Fruit fly (Drosophila melanogaster) whole organism, wandering third instar larva: ENCODE measurements around the gene rudhira.
A peak's percentile ranks its signal among the peaks of the same experiment; 100 is the strongest.

Experiments
- CG9705 ChIP-seq: fragments of 200-800 bp; sonication (Bioruptor generic); optimal IDR thresholded peaks from 2 replicates; lab custom pipeline; 2018; ENCODE audit warnings: missing biosample characterization, mild to moderate bottlenecking, missing genetic modification characterization
- CrebA ChIP-seq: fragments of 200-800 bp; sonication (Bioruptor generic); optimal IDR thresholded peaks from 2 replicates; lab custom pipeline; 2016; ENCODE audit warnings: missing biosample characterization, mild to moderate bottlenecking, missing genetic modification characterization, borderline replicate concordance
- Dif ChIP-seq: fragments of 200-275, 200-300 bp; sonication (Bioruptor generic); optimal IDR thresholded peaks from 2 replicates; lab custom pipeline; 2018; ENCODE audit warnings: missing biosample characterization, missing genetic modification characterization; ENCODE audit not compliant: partially characterized antibody
- GATAd ChIP-seq: sonication (Bioruptor generic); optimal IDR thresholded peaks from 2 replicates; lab custom pipeline; 2016; ENCODE audit warnings: missing biosample characterization, missing genetic modification characterization
- HLH106 ChIP-seq: fragments of 200-800 bp; optimal IDR thresholded peaks from 3 replicates; lab custom pipeline; 2019; ENCODE audit warnings: missing biosample characterization, mild to moderate bottlenecking, missing genetic modification characterization, moderate library complexity
- Hnf4 ChIP-seq: fragments of 200-800 bp; sonication (Bioruptor generic); optimal IDR thresholded peaks from 2 replicates; lab custom pipeline; 2016; ENCODE audit warnings: missing biosample characterization, mild to moderate bottlenecking, missing genetic modification characterization
- Hr78 ChIP-seq: fragments of >200 bp; optimal IDR thresholded peaks from 2 replicates; lab custom pipeline; 2017; ENCODE audit warnings: missing biosample characterization, missing genetic modification characterization
- Hr83 ChIP-seq: fragments of 200-300 bp; sonication (Bioruptor generic); optimal IDR thresholded peaks from 2 replicates; lab custom pipeline; 2016; ENCODE audit warnings: missing biosample characterization, mild to moderate bottlenecking, missing genetic modification characterization, moderate library complexity; ENCODE audit not compliant: poor library complexity, severe bottlenecking
- Jra ChIP-seq: sonication (Bioruptor generic); optimal IDR thresholded peaks from 2 replicates; lab custom pipeline; 2016; ENCODE audit warnings: missing biosample characterization, missing genetic modification characterization
- Myc ChIP-seq: fragments of >200 bp; optimal IDR thresholded peaks from 2 replicates; lab custom pipeline; 2017
- OdsH ChIP-seq: fragments of 200-800 bp; sonication (Bioruptor generic); optimal IDR thresholded peaks from 2 replicates; lab custom pipeline; 2016; ENCODE audit warnings: missing biosample characterization, mild to moderate bottlenecking, missing genetic modification characterization
- Rel ChIP-seq, 2 experiments: fragments of 200-800 bp; sonication (Bioruptor generic) in 1 of 2; optimal IDR thresholded peaks; 2 replicates in 1 of 2; 3 replicates in 1 of 2; lab custom pipeline; 2016 to 2019; ENCODE audit warnings: mild to moderate bottlenecking in 2 of 2, missing biosample characterization in 2 of 2, missing genetic modification characterization in 2 of 2, moderate library complexity in 1 of 2
- Sp1 ChIP-seq: fragments of 200-800 bp; sonication (Bioruptor generic); optimal IDR thresholded peaks from 3 replicates; lab custom pipeline; 2019; ENCODE audit warnings: missing biosample characterization, mild to moderate bottlenecking, missing genetic modification characterization, moderate library complexity
- Vsx2 ChIP-seq: fragments of 200-300, 225-300 bp; sonication (Bioruptor generic); optimal IDR thresholded peaks from 2 replicates; lab custom pipeline; 2018; ENCODE audit warnings: missing biosample characterization, missing genetic modification characterization; ENCODE audit not compliant: partially characterized antibody
- br ChIP-seq: fragments of 200-800 bp; sonication (Bioruptor generic); optimal IDR thresholded peaks from 2 replicates; lab custom pipeline; 2016; ENCODE audit warnings: missing biosample characterization, missing genetic modification characterization
- brk ChIP-seq: fragments of 200-800 bp; sonication (Bioruptor generic); optimal IDR thresholded peaks from 2 replicates; lab custom pipeline; 2016; ENCODE audit warnings: missing biosample characterization, mild to moderate bottlenecking, missing genetic modification characterization
- dl ChIP-seq, 2 experiments: fragments of 175-275, 200-275 bp in 1 of 2; fragments of 200-275 bp in 1 of 2; sonication (Bioruptor generic); optimal IDR thresholded peaks; lab custom pipeline; 2018; ENCODE audit warnings: mild to moderate bottlenecking in 2 of 2, missing biosample characterization in 2 of 2, missing genetic modification characterization in 2 of 2, moderate library complexity in 2 of 2; ENCODE audit not compliant: partially characterized antibody in 2 of 2, insufficient read depth in 1 of 2
- dmrt93B ChIP-seq: fragments of 200-800 bp; sonication (Bioruptor generic); optimal IDR thresholded peaks from 2 replicates; lab custom pipeline; 2018; ENCODE audit warnings: missing biosample characterization, mild to moderate bottlenecking, missing genetic modification characterization
- dsf ChIP-seq: sonication (Bioruptor generic); optimal IDR thresholded peaks from 2 replicates; lab custom pipeline; 2016; ENCODE audit warnings: missing biosample characterization, missing genetic modification characterization, borderline replicate concordance
- ey ChIP-seq: fragments of 200-800 bp; sonication (Bioruptor generic); optimal IDR thresholded peaks from 2 replicates; lab custom pipeline; 2016; ENCODE audit warnings: missing biosample characterization, missing genetic modification characterization
- foxo ChIP-seq, 2 experiments: fragments of 200-800 bp; sonication (Bioruptor generic); optimal IDR thresholded peaks; 2 replicates in 1 of 2; 3 replicates in 1 of 2; lab custom pipeline; 2016 to 2017; ENCODE audit warnings: missing biosample characterization in 2 of 2, missing genetic modification characterization in 2 of 2
- h ChIP-seq: fragments of 200-800 bp; sonication (Bioruptor generic); optimal IDR thresholded peaks from 3 replicates; lab custom pipeline; 2016; ENCODE audit warnings: missing biosample characterization, mild to moderate bottlenecking, missing genetic modification characterization
- jim ChIP-seq: fragments of 175-275, 200-325 bp; sonication (Bioruptor generic); optimal IDR thresholded peaks from 2 replicates; lab custom pipeline; 2016; ENCODE audit warnings: missing biosample characterization, mild to moderate bottlenecking, missing genetic modification characterization
- pan ChIP-seq: fragments of >200 bp; optimal IDR thresholded peaks from 2 replicates; lab custom pipeline; 2017
- psq ChIP-seq: fragments of 200-800 bp; sonication (Bioruptor generic); optimal IDR thresholded peaks from 3 replicates; lab custom pipeline; 2017; ENCODE audit warnings: missing biosample characterization, mild to moderate bottlenecking, missing genetic modification characterization, moderate library complexity
- rgr ChIP-seq: fragments of 200-800 bp; sonication (Bioruptor generic); optimal IDR thresholded peaks from 3 replicates; lab custom pipeline; 2016; ENCODE audit warnings: missing biosample characterization, mild to moderate bottlenecking, missing genetic modification characterization
- sage ChIP-seq: fragments of 200-800 bp; sonication (Bioruptor generic); optimal IDR thresholded peaks from 2 replicates; lab custom pipeline; 2016; ENCODE audit warnings: missing biosample characterization, mild to moderate bottlenecking, missing genetic modification characterization
- sv ChIP-seq: fragments of 200-800 bp; sonication (Bioruptor generic); optimal IDR thresholded peaks from 3 replicates; lab custom pipeline; 2016; ENCODE audit warnings: missing biosample characterization, missing genetic modification characterization
- tai ChIP-seq: sonication (Bioruptor generic); optimal IDR thresholded peaks from 2 replicates; lab custom pipeline; 2016; ENCODE audit warnings: missing biosample characterization, missing genetic modification characterization
- usp ChIP-seq: fragments of >200 bp; optimal IDR thresholded peaks from 2 replicates; lab custom pipeline; 2017; ENCODE audit warnings: missing biosample characterization, missing genetic modification characterization
- woc ChIP-seq: sonication (Bioruptor generic); optimal IDR thresholded peaks from 2 replicates; lab custom pipeline; 2016; ENCODE audit warnings: missing biosample characterization, mild to moderate bottlenecking, missing genetic modification characterization

The rudhira gene

DNA sequence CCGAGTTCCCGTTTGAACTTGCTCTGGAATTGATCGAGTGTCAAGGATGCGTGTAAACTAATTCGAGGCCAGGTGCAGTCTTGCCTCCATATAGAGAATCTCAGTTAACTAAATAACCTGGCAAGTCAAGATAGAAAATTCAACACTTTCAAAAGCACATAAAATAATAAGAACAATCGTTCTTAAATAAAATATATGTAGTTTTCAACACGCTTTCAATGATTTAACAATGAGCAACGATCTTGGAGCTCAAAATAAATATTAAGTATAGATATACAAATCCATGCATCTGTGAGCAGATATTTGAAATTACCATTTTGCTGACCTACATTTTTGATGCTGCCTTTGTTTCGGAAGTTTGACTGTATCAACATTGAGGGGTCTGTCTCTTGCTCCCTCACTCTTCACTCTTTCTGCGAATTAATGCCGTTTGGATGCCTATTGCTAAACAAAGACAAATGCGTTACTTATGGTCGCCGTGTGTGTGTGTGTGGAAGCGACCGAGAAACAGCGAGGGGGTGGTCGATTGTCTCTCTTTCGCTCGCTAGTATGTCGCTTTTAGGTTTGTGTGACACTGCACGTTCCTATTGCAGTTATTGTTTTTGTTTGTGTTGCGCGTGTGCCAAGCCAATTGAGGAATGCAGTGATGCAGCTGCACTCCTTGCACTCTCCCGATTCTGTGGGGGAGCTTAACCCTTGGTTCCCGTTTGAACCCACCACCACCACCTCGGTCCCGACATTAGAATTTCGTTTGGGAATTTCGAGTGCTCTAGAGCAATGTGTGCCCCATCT lies 3.8 kb downstream of the rudhira start (continued):
- TF ChIP-seq CG9705 (GFP tag; lab: Kevin White, UChicago) (peak; percentile 16), sv (GFP tag; lab: Kevin White, UChicago) (no peak), Myc (lab: Kevin White, UChicago) (no peak), dmrt93B (GFP tag; lab: Kevin White, UChicago) (peak; percentile 42), Hr83 (GFP tag; lab: Kevin White, UChicago) (no peak)

- TF ChIP-seq HLH106 (tag; lab: Kevin White, UChicago) (peak; percentile 19), rgr (GFP tag; lab: Kevin White, UChicago) (peak; percentile 5), woc (GFP tag; lab: Kevin White, UChicago) (no peak), Jra (GFP tag; lab: Kevin White, UChicago) (no peak), GATAd (GFP tag; lab: Kevin White, UChicago) (no peak), br (GFP tag; lab: Kevin White, UChicago) (no peak), Dif (no peak), dl (GFP tag; optimal IDR thresholded peaks at IDR 0.05; lab: Kevin White, UChicago; ENCODE audit: insufficient read depth in 1 of 2, partially characterized antibody in 2 of 2) (no peak), psq (GFP tag; lab: Kevin White, UChicago) (no peak), OdsH (GFP tag; lab: Kevin White, UChicago) (no peak), Sp1 (GFP tag; lab: Kevin White, UChicago) (no peak), Hr83 (GFP tag; lab: Kevin White, UChicago) (no peak), CrebA (GFP tag; lab: Kevin White, UChicago) (no peak), Hr78 (GFP tag; lab: Kevin White, UChicago) (no peak), foxo (GFP tag; optimal IDR thresholded peaks at IDR 0.05; lab: Kevin White, UChicago) (peak in 1 of 2 experiments; percentile 17), Rel (GFP tag; optimal IDR thresholded peaks at IDR 0.05; lab: Kevin White, UChicago) (no peak), Rel (tag; optimal IDR thresholded peaks at IDR 0.05; lab: Kevin White, UChicago) (no peak)
Measured at dm6 chrX:11821946-11822345, 5.2 kb downstream of the rudhira start.

DNA sequence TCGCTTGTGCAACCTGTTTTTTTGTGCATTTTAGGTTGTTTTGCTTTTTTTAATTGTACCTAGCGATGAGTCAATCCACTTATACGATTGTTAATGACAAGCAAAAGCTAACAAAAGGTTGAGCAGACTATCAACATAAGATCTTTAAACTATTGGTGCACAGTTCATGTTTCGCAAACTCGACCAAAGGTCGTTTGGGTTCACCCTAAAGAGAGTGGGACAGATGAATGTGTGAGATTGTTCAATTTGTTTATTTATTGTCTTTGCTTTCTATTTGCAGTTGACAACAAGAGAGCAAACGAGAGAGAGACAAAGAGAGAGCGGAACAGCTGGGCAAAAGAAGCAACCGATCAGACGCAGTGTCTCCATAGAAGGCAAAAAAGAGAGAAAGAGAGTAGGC lies 6.3 kb downstream of the rudhira start:
- TF ChIP-seq dsf (GFP tag; lab: Kevin White, UChicago) (no peak), br (GFP tag; lab: Kevin White, UChicago) (peak; percentile 34), h (peak; percentile 6), Sp1 (GFP tag; lab: Kevin White, UChicago) (peak; percentile 37), sage (GFP tag; lab: Kevin White, UChicago) (no peak), ey (no peak), brk (GFP tag; lab: Kevin White, UChicago) (no peak), usp (GFP tag; lab: Kevin White, UChicago) (no peak), Dif (peak; percentile 65), rgr (GFP tag; lab: Kevin White, UChicago) (peak; percentile 7), jim (GFP tag; lab: Kevin White, UChicago) (no peak), HLH106 (tag; lab: Kevin White, UChicago) (peak; percentile 12), GATAd (GFP tag; lab: Kevin White, UChicago) (no peak), Hr83 (GFP tag; lab: Kevin White, UChicago) (no peak), Vsx2 (no peak), dmrt93B (GFP tag; lab: Kevin White, UChicago) (no peak)

- TF ChIP-seq Sp1 (GFP tag; lab: Kevin White, UChicago) (no peak), dl (GFP tag; optimal IDR thresholded peaks at IDR 0.05; lab: Kevin White, UChicago; ENCODE audit: insufficient read depth in 1 of 2, partially characterized antibody in 2 of 2) (no peak), pan (lab: Kevin White, UChicago) (no peak), usp (GFP tag; lab: Kevin White, UChicago) (no peak), foxo (GFP tag; optimal IDR thresholded peaks at IDR 0.05; lab: Kevin White, UChicago) (no peak), woc (GFP tag; lab: Kevin White, UChicago) (no peak), OdsH (GFP tag; lab: Kevin White, UChicago) (no peak), psq (GFP tag; lab: Kevin White, UChicago) (no peak), ey (no peak), dmrt93B (GFP tag; lab: Kevin White, UChicago) (no peak), HLH106 (tag; lab: Kevin White, UChicago) (no peak), tai (GFP tag; lab: Kevin White, UChicago) (no peak), Hnf4 (GFP tag; lab: Kevin White, UChicago) (no peak)
Measured at dm6 chrX:11828336-11829007, 11.8 kb downstream of the rudhira start.
